Fruit fly (Drosophila melanogaster): ENCODE data around the gene CG13117.

dm6 chr2L:9779754-9780153, 43.3 kb downstream of the CG13117 start:
- TF ChIP-seq cnc (optimal IDR thresholded peaks at IDR 0.05) (no peak), CG7101 (tag; optimal IDR thresholded peaks at IDR 0.05) (no peak), Hr96 (GFP tag; optimal IDR thresholded peaks at IDR 0.05) (no peak), Crg-1 (GFP tag; optimal IDR thresholded peaks at IDR 0.05) (no peak), CG7045 (GFP tag; optimal IDR thresholded peaks at IDR 0.05) (no peak), CG11617 (GFP tag; optimal IDR thresholded peaks at IDR 0.05) (no peak)

Data from whole organism, adult.